Fruit fly (Drosophila melanogaster) whole organism, embryonic: ENCODE data around the gene rols.

ENCODE experiments used
- B-H2 ChIP-seq: fragments of 200-800 bp; sonication (Bioruptor generic); optimal IDR thresholded peaks from 2 replicates; lab custom pipeline; 2018; ENCODE audit warnings: missing biosample characterization, mild to moderate bottlenecking, missing genetic modification characterization
- BtbVII ChIP-seq: fragments of 200-800 bp; sonication (Bioruptor generic); optimal IDR thresholded peaks from 3 replicates; lab custom pipeline; 2017; ENCODE audit warnings: missing biosample characterization, mild to moderate bottlenecking, missing genetic modification characterization
- CG10321 ChIP-seq: fragments of 200-800 bp; sonication (Bioruptor generic); IDR thresholded peaks from 2 replicates; pipeline ENCODE4 v1.3.6; 2022; ENCODE audit warnings: missing biosample characterization, missing genetic modification characterization
- CG10543 ChIP-seq: fragments of 200-800 bp; sonication (Bioruptor generic); optimal IDR thresholded peaks from 3 replicates; lab custom pipeline; 2017; ENCODE audit warnings: missing biosample characterization, mild to moderate bottlenecking, missing genetic modification characterization, moderate library complexity
- CG10565 ChIP-seq: fragments of 200-800 bp; sonication (Bioruptor generic); optimal IDR thresholded peaks from 3 replicates; lab custom pipeline; 2016; ENCODE audit warnings: missing biosample characterization, mild to moderate bottlenecking, missing genetic modification characterization
- CG12071 ChIP-seq: fragments of 200-800 bp; sonication (Bioruptor generic); optimal IDR thresholded peaks from 3 replicates; lab custom pipeline; 2018; ENCODE audit warnings: missing biosample characterization, mild to moderate bottlenecking, missing genetic modification characterization
- CG12155 ChIP-seq: fragments of 200-800 bp; sonication (Bioruptor generic); optimal IDR thresholded peaks from 3 replicates; lab custom pipeline; 2016; ENCODE audit warnings: missing biosample characterization, missing genetic modification characterization
- CG12219 ChIP-seq: fragments of 200-800 bp; sonication (Bioruptor generic); optimal IDR thresholded peaks from 3 replicates; lab custom pipeline; 2018; ENCODE audit warnings: missing biosample characterization, mild to moderate bottlenecking, missing genetic modification characterization
- CG1603 ChIP-seq: fragments of 200-800 bp; sonication (Bioruptor generic); optimal IDR thresholded peaks from 2 replicates; lab custom pipeline; 2019; ENCODE audit warnings: missing biosample characterization, mild to moderate bottlenecking, missing genetic modification characterization, moderate library complexity
- CG17385 ChIP-seq: fragments of 200-800 bp; sonication (Bioruptor generic); optimal IDR thresholded peaks from 3 replicates; lab custom pipeline; 2018; ENCODE audit warnings: missing biosample characterization, mild to moderate bottlenecking, missing genetic modification characterization
- CG17829 ChIP-seq: fragments of 200-800 bp; optimal IDR thresholded peaks from 2 replicates; lab custom pipeline; 2019; ENCODE audit warnings: missing biosample characterization, mild to moderate bottlenecking, missing genetic modification characterization, moderate library complexity
- CG2120 ChIP-seq: fragments of 200-800 bp; sonication (Bioruptor generic); optimal IDR thresholded peaks from 3 replicates; lab custom pipeline; 2016; ENCODE audit warnings: missing biosample characterization, missing genetic modification characterization
- CG2889 ChIP-seq: fragments of 200-800 bp; sonication (Bioruptor generic); IDR thresholded peaks from 3 replicates; pipeline ENCODE4 v1.3.6; 2022; ENCODE audit warnings: missing biosample characterization, missing genetic modification characterization
- CG31441 ChIP-seq: fragments of 200-800 bp; sonication (Bioruptor generic); IDR thresholded peaks from 2 replicates; pipeline ENCODE4 v1.3.6; 2022; ENCODE audit warnings: missing biosample characterization, missing genetic modification characterization
- CG43689 ChIP-seq: fragments of 200-800 bp; sonication (Bioruptor generic); IDR thresholded peaks from 2 replicates; pipeline ENCODE4 v1.3.6; 2022; ENCODE audit warnings: missing biosample characterization, missing genetic modification characterization
- CG5245 ChIP-seq: fragments of 200-800 bp; sonication (Bioruptor generic); optimal IDR thresholded peaks from 3 replicates; lab custom pipeline; 2016; ENCODE audit warnings: missing biosample characterization, missing genetic modification characterization
- CG7745 ChIP-seq: fragments of 200-800 bp; sonication (Bioruptor generic); optimal IDR thresholded peaks from 2 replicates; lab custom pipeline; 2018; ENCODE audit warnings: missing biosample characterization, mild to moderate bottlenecking, missing genetic modification characterization, moderate library complexity
- CG8924 ChIP-seq: fragments of 200-800 bp; optimal IDR thresholded peaks from 3 replicates; lab custom pipeline; 2019; ENCODE audit warnings: missing biosample characterization, mild to moderate bottlenecking, missing genetic modification characterization, moderate library complexity
- CG9876 ChIP-seq: fragments of 200-800 bp; sonication (Bioruptor generic); optimal IDR thresholded peaks from 2 replicates; lab custom pipeline; 2016; ENCODE audit warnings: missing biosample characterization, missing genetic modification characterization
- Dip2 ChIP-seq: fragments of 200-800 bp; sonication (Bioruptor generic); IDR thresholded peaks from 2 replicates; pipeline ENCODE4 v1.3.6; 2022; ENCODE audit warnings: missing biosample characterization, missing genetic modification characterization
- Eip74EF ChIP-seq, 2 experiments: fragments of 200-800 bp in 1 of 2; fragments of >200 bp in 1 of 2; sonication (Bioruptor generic) in 1 of 2; optimal IDR thresholded peaks; 2 replicates each; lab custom pipeline; 2017 to 2019; ENCODE audit warnings: missing biosample characterization in 2 of 2, missing genetic modification characterization in 2 of 2, mild to moderate bottlenecking in 1 of 2, moderate library complexity in 1 of 2
- H2.0 ChIP-seq: fragments of 200-800 bp; sonication (Bioruptor generic); IDR thresholded peaks from 2 replicates; pipeline ENCODE4 v1.3.6; 2022; ENCODE audit warnings: missing biosample characterization, missing genetic modification characterization
- HLH3B ChIP-seq: fragments of 200-800 bp; sonication (Bioruptor generic); IDR thresholded peaks from 2 replicates; pipeline ENCODE4 v1.3.6; 2022; ENCODE audit warnings: missing biosample characterization, missing genetic modification characterization
- HLH4C ChIP-seq: fragments of 200-800 bp; sonication (Bioruptor generic); IDR thresholded peaks from 3 replicates; pipeline ENCODE4 v1.3.6; 2022; ENCODE audit warnings: missing biosample characterization, missing genetic modification characterization; ENCODE audit not compliant: partially characterized antibody
- Pdp1 ChIP-seq, 2 experiments: fragments of 200-800 bp; sonication (Bioruptor generic); optimal IDR thresholded peaks; 3 replicates each; lab custom pipeline; 2016; ENCODE audit warnings: missing biosample characterization in 2 of 2, missing genetic modification characterization in 2 of 2, mild to moderate bottlenecking in 1 of 2, moderate library complexity in 1 of 2
- Ravus ChIP-seq: fragments of 200-800 bp; sonication (Bioruptor generic); IDR thresholded peaks from 2 replicates; pipeline ENCODE4 v1.3.6; 2022; ENCODE audit warnings: missing biosample characterization, missing genetic modification characterization
- Rfx ChIP-seq: fragments of 200-800 bp; sonication (Bioruptor generic); IDR thresholded peaks from 2 replicates; pipeline ENCODE4 v1.3.6; 2022; ENCODE audit warnings: missing biosample characterization, missing genetic modification characterization
- Rx ChIP-seq: fragments of 200-800 bp; sonication (Bioruptor generic); IDR thresholded peaks from 2 replicates; pipeline ENCODE4 v1.3.6; 2022; ENCODE audit warnings: missing biosample characterization, missing genetic modification characterization
- Side ChIP-seq: fragments of 200-800 bp; sonication (Bioruptor generic); optimal IDR thresholded peaks from 2 replicates; lab custom pipeline; 2016; ENCODE audit warnings: missing biosample characterization, missing genetic modification characterization
- Xrp1 ChIP-seq: fragments of 200-800 bp; sonication (Bioruptor generic); IDR thresholded peaks from 2 replicates; pipeline ENCODE4 v1.3.6; 2022; ENCODE audit warnings: missing biosample characterization, missing genetic modification characterization
- ab ChIP-seq: fragments of 200-800 bp; sonication (Bioruptor generic); optimal IDR thresholded peaks from 2 replicates; lab custom pipeline; 2016; ENCODE audit warnings: missing biosample characterization, missing genetic modification characterization
- cg ChIP-seq: fragments of 200-800 bp; sonication (Bioruptor generic); optimal IDR thresholded peaks from 3 replicates; lab custom pipeline; 2019; ENCODE audit warnings: missing biosample characterization, mild to moderate bottlenecking, missing genetic modification characterization, moderate library complexity
- chif ChIP-seq, 2 experiments: fragments of 200-800 bp; sonication (Bioruptor generic); optimal IDR thresholded peaks; 3 replicates each; lab custom pipeline; 2016; ENCODE audit warnings: missing biosample characterization in 2 of 2, missing genetic modification characterization in 2 of 2
- dm ChIP-seq: fragments of 200-800 bp; sonication (Bioruptor generic); optimal IDR thresholded peaks from 3 replicates; lab custom pipeline; 2016; ENCODE audit warnings: missing biosample characterization, missing genetic modification characterization
- dmrt11E ChIP-seq: fragments of 200-800 bp; sonication (Bioruptor generic); optimal IDR thresholded peaks from 3 replicates; lab custom pipeline; 2018; ENCODE audit warnings: missing biosample characterization, mild to moderate bottlenecking, missing genetic modification characterization, moderate library complexity
- esg ChIP-seq: fragments of 200-800 bp; sonication (Bioruptor generic); conservative IDR thresholded peaks from 2 replicates; pipeline ENCODE4 v1.3.6; 2022; ENCODE audit warnings: missing biosample characterization, missing genetic modification characterization
- eyg ChIP-seq: fragments of 200-800 bp; sonication (Bioruptor generic); optimal IDR thresholded peaks from 3 replicates; lab custom pipeline; 2016; ENCODE audit warnings: missing biosample characterization, missing genetic modification characterization
- fd64A ChIP-seq: fragments of 200-800 bp; sonication (Bioruptor generic); optimal IDR thresholded peaks from 3 replicates; lab custom pipeline; 2018; ENCODE audit warnings: missing biosample characterization, mild to moderate bottlenecking, missing genetic modification characterization
- ftz-f1 ChIP-seq: fragments of 200-800 bp; sonication (Bioruptor generic); optimal IDR thresholded peaks from 2 replicates; lab custom pipeline; 2016; ENCODE audit warnings: missing biosample characterization, missing genetic modification characterization
- grau ChIP-seq: fragments of 200-800 bp; optimal IDR thresholded peaks from 3 replicates; lab custom pipeline; 2019; ENCODE audit warnings: missing biosample characterization, mild to moderate bottlenecking, missing genetic modification characterization, moderate library complexity
- h ChIP-seq: fragments of >200 bp; optimal IDR thresholded peaks from 2 replicates; lab custom pipeline; 2017
- hth ChIP-seq: fragments of >200 bp; optimal IDR thresholded peaks from 2 replicates; lab custom pipeline; 2017; ENCODE audit warnings: inconsistent platforms
- insv ChIP-seq, 2 experiments: fragments of 200-800 bp; sonication (Bioruptor generic); optimal IDR thresholded peaks; 3 replicates each; lab custom pipeline; 2016 to 2018; ENCODE audit warnings: missing biosample characterization in 2 of 2, missing genetic modification characterization in 2 of 2
- kah ChIP-seq: fragments of 200-800 bp; sonication (Bioruptor generic); optimal IDR thresholded peaks from 2 replicates; lab custom pipeline; 2018; ENCODE audit warnings: missing biosample characterization, mild to moderate bottlenecking, missing genetic modification characterization
- kni ChIP-seq: fragments of 200-800 bp; sonication (Bioruptor generic); optimal IDR thresholded peaks from 3 replicates; lab custom pipeline; 2017; ENCODE audit warnings: mild to moderate bottlenecking, missing biosample characterization, missing genetic modification reagents, missing genetic modification characterization
- pita ChIP-seq: fragments of 200-800 bp; sonication (Bioruptor generic); optimal IDR thresholded peaks from 2 replicates; lab custom pipeline; 2017; ENCODE audit warnings: missing biosample characterization, mild to moderate bottlenecking, missing genetic modification characterization
- pros ChIP-seq: fragments of 200-800 bp; sonication (Bioruptor generic); optimal IDR thresholded peaks from 3 replicates; lab custom pipeline; 2019; ENCODE audit warnings: missing biosample characterization, mild to moderate bottlenecking, missing genetic modification characterization, moderate library complexity
- pzg ChIP-seq: fragments of 200-800 bp; sonication (Bioruptor generic); optimal IDR thresholded peaks from 3 replicates; lab custom pipeline; 2018; ENCODE audit warnings: missing biosample characterization, mild to moderate bottlenecking, missing genetic modification characterization, moderate library complexity
- repo ChIP-seq: fragments of 200-800 bp; sonication (Bioruptor generic); optimal IDR thresholded peaks from 2 replicates; lab custom pipeline; 2016; ENCODE audit warnings: missing biosample characterization, missing genetic modification characterization
- sd ChIP-seq: fragments of 200-800 bp; sonication (Bioruptor generic); optimal IDR thresholded peaks from 3 replicates; lab custom pipeline; 2018; ENCODE audit warnings: missing biosample characterization, mild to moderate bottlenecking, missing genetic modification characterization, moderate library complexity
- tin ChIP-seq: fragments of 200-800 bp; sonication (Bioruptor generic); optimal IDR thresholded peaks from 3 replicates; lab custom pipeline; 2016; ENCODE audit warnings: missing biosample characterization, missing genetic modification characterization
- tup ChIP-seq: fragments of 200-800 bp; sonication (Bioruptor generic); optimal IDR thresholded peaks from 2 replicates; lab custom pipeline; 2016; ENCODE audit warnings: missing biosample characterization, mild to moderate bottlenecking, missing genetic modification characterization, moderate library complexity

Gene rols

dm6 chr3L:11992960-11993359, 71.7 kb downstream of the rols start, which contains the start of gene viaf (continued):
- TF ChIP-seq CG43689 (GFP tag; lab: Robert Waterston, UW) (no peak), kah (GFP tag; lab: Kevin White, UChicago) (no peak), CG17829 (tag; lab: Kevin White, UChicago) (peak; percentile 81), CG12219 (GFP tag; lab: Kevin White, UChicago) (no peak), H2.0 (GFP tag; lab: Robert Waterston, UW) (peak; percentile 42; the same call in 1 of the 2 replicates), Rx (GFP tag; lab: Robert Waterston, UW) (no peak), grau (tag; lab: Kevin White, UChicago) (no peak), BtbVII (no peak), tin (peak; percentile 56), CG7745 (tag; lab: Kevin White, UChicago) (no peak), CG9876 (GFP tag; lab: Kevin White, UChicago) (no peak), repo (GFP tag; lab: Kevin White, UChicago) (no peak), Side (GFP tag; lab: Kevin White, UChicago) (no peak), pita (GFP tag; lab: Kevin White, UChicago) (no peak), pros (GFP tag; lab: Kevin White, UChicago) (no peak), chif (GFP tag; optimal IDR thresholded peaks at IDR 0.05; lab: Kevin White, UChicago) (no peak), ab (GFP tag; lab: Kevin White, UChicago) (no peak), CG8924 (tag; lab: Kevin White, UChicago) (peak; percentile 75), CG31441 (GFP tag; lab: Robert Waterston, UW) (no peak; the same call in 1 of the 2 replicates), Dip2 (GFP tag; lab: Robert Waterston, UW) (no peak), CG2889 (GFP tag; lab: Robert Waterston, UW) (no peak), Pdp1 (GFP tag; optimal IDR thresholded peaks at IDR 0.05; lab: Kevin White, UChicago) (no peak), HLH3B (GFP tag; lab: Robert Waterston, UW) (peak; percentile 42; the same call in 1 of the 2 replicates), insv (GFP tag; optimal IDR thresholded peaks at IDR 0.05; lab: Kevin White, UChicago) (no peak), fd64A (GFP tag; lab: Kevin White, UChicago) (no peak), CG17385 (GFP tag; lab: Kevin White, UChicago) (no peak), ftz-f1 (GFP tag; lab: Kevin White, UChicago) (no peak), CG10543 (GFP tag; lab: Kevin White, UChicago) (no peak), pzg (GFP tag; lab: Kevin White, UChicago) (peak; percentile 62), esg (no peak), kni (GFP tag; lab: Kevin White, UChicago) (no peak), HLH4C (GFP tag; lab: Robert Waterston, UW) (peak; percentile 86), CG2120 (GFP tag; lab: Kevin White, UChicago) (peak; percentile 62), CG1603 (tag; lab: Kevin White, UChicago) (no peak), dm (GFP tag; lab: Kevin White, UChicago) (no peak), tup (GFP tag; lab: Kevin White, UChicago) (no peak), CG10565 (GFP tag; lab: Kevin White, UChicago) (no peak), CG10321 (GFP tag; lab: Robert Waterston, UW) (no peak), Ravus (GFP tag; lab: Robert Waterston, UW) (no peak), eyg (GFP tag; lab: Kevin White, UChicago) (no peak), CG12155 (GFP tag; lab: Kevin White, UChicago) (peak; percentile 37), sd (tag; lab: Kevin White, UChicago) (no peak), CG12071 (GFP tag; lab: Kevin White, UChicago) (no peak), B-H2 (GFP tag; lab: Kevin White, UChicago) (no peak), Rfx (peak; percentile 77), h (lab: Kevin White, UChicago) (no peak), Xrp1 (GFP tag; lab: Robert Waterston, UW) (no peak; the same call in 1 of the 2 replicates), cg (GFP tag; lab: Kevin White, UChicago) (no peak), CG5245 (GFP tag; lab: Kevin White, UChicago) (peak; percentile 24), Eip74EF (GFP tag; optimal IDR thresholded peaks at IDR 0.05; lab: Kevin White, UChicago) (no peak), hth (lab: Kevin White, UChicago) (no peak), dmrt11E (tag; lab: Kevin White, UChicago) (peak; percentile 55)
